Worm (Caenorhabditis elegans) whole organism, early embryonic: Measurements from ENCODE around the gene K08D8.5.

Source experiments
- B0310.2 ChIP-seq: sonication (generic microtip); optimal IDR thresholded peaks from 2 replicates; lab custom pipeline; 2016; ENCODE audit warnings: mild to moderate bottlenecking, missing genetic modification characterization, missing compliant biosample characterization
- pes-1 ChIP-seq: fragments of 200-800 bp; sonication (Bioruptor generic); IDR thresholded peaks from 2 replicates; pipeline ENCODE4 v1.3.6; 2022; ENCODE audit warnings: missing genetic modification reagents, missing genetic modification characterization, missing compliant biosample characterization
- scrt-1 ChIP-seq: fragments of 200-800 bp; sonication (Bioruptor generic); IDR thresholded peaks from 2 replicates; pipeline ENCODE4 v1.3.6; 2022; ENCODE audit warnings: missing genetic modification characterization, missing compliant biosample characterization

- no peak for TF ChIP-seq pes-1 (GFP tag; lab: Robert Waterston, UW)
- no peak for TF ChIP-seq B0310.2
- no peak for TF ChIP-seq scrt-1 (GFP tag; lab: Robert Waterston, UW)
Observed at ce11 chrIV:12894996-12895395, 16.9 kb downstream of the K08D8.5 start, which contains the start of gene K08D8.11.
